Fruit fly (Drosophila melanogaster) S2 (cell line): Measurements from ENCODE around the gene kay.
A peak's percentile ranks its signal among the peaks of the same experiment; 100 is the strongest.

Experiments
- CG8478 ChIP-seq: fragments of >200 bp; optimal IDR thresholded peaks from 2 replicates; lab custom pipeline; 2018
- CTCF ChIP-seq, 2 experiments: fragments of >200 bp; optimal IDR thresholded peaks; 2 replicates each; lab custom pipeline; 2018

The kay gene

dm6 chr3R:29765267-29766095 lies at the start of gene kay:
Gene kay (plus strand): TSS chr3R:29765995.
- TF ChIP-seq CTCF (optimal IDR thresholded peaks at IDR 0.05; lab: Kevin White, UChicago) (no peak), CG8478 (lab: Kevin White, UChicago) (no peak)

- no peak for TF ChIP-seq CG8478 (lab: Kevin White, UChicago)
- TF ChIP-seq CTCF (optimal IDR thresholded peaks at IDR 0.05; lab: Kevin White, UChicago): peak; percentile 84 to 88
Observed at dm6 chr3R:29716043-29716781, 49.6 kb upstream of the kay start.

- no peak for TF ChIP-seq CG8478 (lab: Kevin White, UChicago)
- TF ChIP-seq CTCF (optimal IDR thresholded peaks at IDR 0.05; lab: Kevin White, UChicago): peak; percentile 96 to 98
Observed at dm6 chr3R:29716782-29717317, 48.9 kb upstream of the kay start, which contains the start of gene Obp99b. Gene Obp99b (minus strand): TSS chr3R:29716896.

- TF ChIP-seq CTCF (optimal IDR thresholded peaks at IDR 0.05; lab: Kevin White, UChicago) (no peak), CG8478 (lab: Kevin White, UChicago) (no peak)
Observed at dm6 chr3R:29717519-29717918, 48.3 kb upstream of the kay start.

dm6 chr3R:29718363-29718762 lies 47.4 kb upstream of the kay start, which contains the start of gene CG15506:
Gene CG15506 (plus strand): TSS chr3R:29718663.
- TF ChIP-seq CG8478 (lab: Kevin White, UChicago) (no peak), CTCF (optimal IDR thresholded peaks at IDR 0.05; lab: Kevin White, UChicago) (no peak)

dm6 chr3R:29722238-29722637 lies 43.6 kb upstream of the kay start, which contains the start of gene CG34296:
Gene CG34296 (plus strand): TSS chr3R:29722538.
- TF ChIP-seq CG8478 (lab: Kevin White, UChicago): no peak
- no peak for TF ChIP-seq CTCF (optimal IDR thresholded peaks at IDR 0.05; lab: Kevin White, UChicago)

- TF ChIP-seq CG8478 (lab: Kevin White, UChicago) (no peak), CTCF (optimal IDR thresholded peaks at IDR 0.05; lab: Kevin White, UChicago) (no peak)
Observed at dm6 chr3R:29723048-29723656, 42.6 kb upstream of the kay start, which contains the start of gene Pcd. Gene Pcd (plus strand): TSS chr3R:29723163.

- TF ChIP-seq CG8478 (lab: Kevin White, UChicago) (no peak), CTCF (optimal IDR thresholded peaks at IDR 0.05; lab: Kevin White, UChicago) (no peak)
Observed at dm6 chr3R:29724745-29725144, 41.0 kb upstream of the kay start, which contains the start of the genes Naa40 and CG18731. Gene Naa40 (minus strand): TSS chr3R:29724950. Gene CG18731 (plus strand): TSS chr3R:29725027.

dm6 chr3R:29725577-29726240 lies 40.1 kb upstream of the kay start, which contains the start of gene Kul:
Gene Kul (plus strand): TSS chr3R:29725830.
- TF ChIP-seq CG8478 (lab: Kevin White, UChicago) (no peak), CTCF (optimal IDR thresholded peaks at IDR 0.05; lab: Kevin White, UChicago) (peak; percentile 52)

- TF ChIP-seq CTCF (optimal IDR thresholded peaks at IDR 0.05; lab: Kevin White, UChicago) (no peak), CG8478 (lab: Kevin White, UChicago) (no peak)
Observed at dm6 chr3R:29726277-29726676, 39.5 kb upstream of the kay start.

dm6 chr3R:29736678-29737093 lies 29.1 kb upstream of the kay start, which contains the start of the genes CG7601 and CIA30:
Gene CG7601 (minus strand): TSS chr3R:29736745.
Gene CIA30 (plus strand): TSS chr3R:29736965.
- TF ChIP-seq CTCF (optimal IDR thresholded peaks at IDR 0.05; lab: Kevin White, UChicago): no peak

- no peak for TF ChIP-seq CG8478 (lab: Kevin White, UChicago)
- TF ChIP-seq CTCF (optimal IDR thresholded peaks at IDR 0.05; lab: Kevin White, UChicago): no peak
Observed at dm6 chr3R:29737891-29738290, 27.9 kb upstream of the kay start, which contains the start of gene Gnpnat. Gene Gnpnat (plus strand): TSS chr3R:29738275.

- TF ChIP-seq CG8478 (lab: Kevin White, UChicago) (no peak), CTCF (optimal IDR thresholded peaks at IDR 0.05; lab: Kevin White, UChicago) (no peak)
Observed at dm6 chr3R:29740078-29740477, 25.7 kb upstream of the kay start.
